Fruit fly (Drosophila melanogaster) whole organism, embryonic: Measurements from ENCODE around the gene CG1494.
A peak's percentile ranks its signal among the peaks of the same experiment; 100 is the strongest.

Experiments
- ATbp ChIP-seq: fragments of 200-800 bp; sonication (Bioruptor generic); optimal IDR thresholded peaks from 2 replicates; lab custom pipeline; 2017; ENCODE audit warnings: missing biosample characterization, mild to moderate bottlenecking, missing genetic modification characterization, missing genetic modification reagents
- Asciz ChIP-seq: fragments of 200-800 bp; sonication (Bioruptor generic); optimal IDR thresholded peaks from 2 replicates; lab custom pipeline; 2017; ENCODE audit warnings: missing biosample characterization, mild to moderate bottlenecking, missing genetic modification characterization, missing genetic modification reagents
- C15 ChIP-seq: fragments of 200-800 bp; sonication (Bioruptor generic); IDR thresholded peaks from 3 replicates; pipeline ENCODE4 v1.3.6; 2022; ENCODE audit warnings: missing biosample characterization, missing genetic modification characterization
- CG10267 ChIP-seq: fragments of 200-800 bp; sonication (Bioruptor generic); optimal IDR thresholded peaks from 2 replicates; lab custom pipeline; 2018; ENCODE audit warnings: missing biosample characterization, mild to moderate bottlenecking, missing genetic modification characterization, moderate library complexity
- CG11093 ChIP-seq: fragments of 200-800 bp; sonication (Bioruptor generic); IDR thresholded peaks from 3 replicates; pipeline ENCODE4 v1.3.6; 2022; ENCODE audit warnings: missing biosample characterization, missing genetic modification characterization
- CG11456 ChIP-seq: fragments of 200-800 bp; sonication (Bioruptor generic); IDR thresholded peaks from 3 replicates; pipeline ENCODE4 v1.3.6; 2022; ENCODE audit warnings: missing biosample characterization, missing genetic modification characterization
- CG11504 ChIP-seq: fragments of 200-800 bp; sonication (Bioruptor generic); optimal IDR thresholded peaks from 3 replicates; lab custom pipeline; 2019; ENCODE audit warnings: missing biosample characterization, mild to moderate bottlenecking, missing genetic modification characterization, moderate library complexity
- CG14050 ChIP-seq: fragments of 200-800 bp; sonication (Bioruptor generic); IDR thresholded peaks from 3 replicates; pipeline ENCODE4 v1.3.6; 2022; ENCODE audit warnings: missing biosample characterization, missing genetic modification characterization
- CG15479 ChIP-seq: fragments of 200-800 bp; sonication (Bioruptor generic); optimal IDR thresholded peaks from 3 replicates; lab custom pipeline; 2019; ENCODE audit warnings: missing biosample characterization, mild to moderate bottlenecking, missing genetic modification characterization, moderate library complexity
- CG16813 ChIP-seq: fragments of 200-800 bp; sonication (Bioruptor generic); IDR thresholded peaks from 3 replicates; pipeline ENCODE4 v1.3.6; 2022; ENCODE audit warnings: missing biosample characterization, missing genetic modification characterization; ENCODE audit not compliant: partially characterized antibody
- CG17802 ChIP-seq: fragments of 200-800 bp; sonication (Bioruptor generic); optimal IDR thresholded peaks from 2 replicates; lab custom pipeline; 2018; ENCODE audit warnings: missing biosample characterization, mild to moderate bottlenecking, missing genetic modification characterization, moderate library complexity
- CG18011 ChIP-seq: fragments of 200-800 bp; sonication (Bioruptor generic); optimal IDR thresholded peaks from 2 replicates; lab custom pipeline; 2017; ENCODE audit warnings: missing biosample characterization, missing genetic modification characterization, mild to moderate bottlenecking, moderate library complexity, missing genotype
- CG1832 ChIP-seq: fragments of 200-800 bp; sonication (Bioruptor generic); optimal IDR thresholded peaks from 2 replicates; lab custom pipeline; 2017; ENCODE audit warnings: missing biosample characterization, mild to moderate bottlenecking, missing genetic modification characterization, inconsistent platforms
- CG18599 ChIP-seq: fragments of 200-800 bp; sonication (Bioruptor generic); optimal IDR thresholded peaks from 3 replicates; lab custom pipeline; 2017; ENCODE audit warnings: missing biosample characterization, missing genetic modification characterization, mild to moderate bottlenecking, moderate library complexity, missing genetic modification reagents
- CG30020 ChIP-seq: fragments of 200-800 bp; optimal IDR thresholded peaks from 2 replicates; lab custom pipeline; 2019; ENCODE audit warnings: missing biosample characterization, mild to moderate bottlenecking, missing genetic modification characterization, moderate library complexity
- CG31441 ChIP-seq: fragments of 200-800 bp; sonication (Bioruptor generic); IDR thresholded peaks from 2 replicates; pipeline ENCODE4 v1.3.6; 2022; ENCODE audit warnings: missing biosample characterization, missing genetic modification characterization
- CG34376 ChIP-seq: fragments of 200-800 bp; sonication (Bioruptor generic); optimal IDR thresholded peaks from 2 replicates; lab custom pipeline; 2018; ENCODE audit warnings: missing biosample characterization, mild to moderate bottlenecking, missing genetic modification characterization
- CG3726 ChIP-seq: fragments of 200-800 bp; sonication (Bioruptor generic); IDR thresholded peaks from 3 replicates; pipeline ENCODE4, ENCODE4 v1.3.6; 2022; ENCODE audit warnings: missing biosample characterization, missing genetic modification characterization
- CG8290 ChIP-seq, 3 experiments: fragments of 200-800 bp; sonication (Bioruptor generic); optimal IDR thresholded peaks; 2 replicates each; lab custom pipeline; 2016 to 2019; ENCODE audit warnings: missing biosample characterization in 3 of 3, missing genetic modification characterization in 3 of 3, mild to moderate bottlenecking in 2 of 3, moderate library complexity in 1 of 3
- CG9437 ChIP-seq: fragments of 200-800 bp; sonication (Bioruptor generic); optimal IDR thresholded peaks from 2 replicates; lab custom pipeline; 2018; ENCODE audit warnings: missing biosample characterization, mild to moderate bottlenecking, missing genetic modification characterization
- CG9727 ChIP-seq: fragments of 200-800 bp; sonication (Bioruptor generic); optimal IDR thresholded peaks from 3 replicates; lab custom pipeline; 2017; ENCODE audit warnings: missing biosample characterization, mild to moderate bottlenecking, missing genetic modification characterization
- CTCF ChIP-seq: fragments of 200-800 bp; sonication (Bioruptor generic); optimal IDR thresholded peaks from 2 replicates; lab custom pipeline; 2017; ENCODE audit warnings: missing biosample characterization, mild to moderate bottlenecking, missing genetic modification characterization, moderate library complexity
- Dll ChIP-seq: fragments of 200-800 bp; sonication (Bioruptor generic); IDR thresholded peaks from 4 replicates; pipeline ENCODE4 v1.3.6; 2022; ENCODE audit warnings: missing biosample characterization, missing genetic modification characterization; ENCODE audit not compliant: partially characterized antibody
- Gsc ChIP-seq: fragments of 200-800 bp; sonication (Bioruptor generic); IDR thresholded peaks from 2 replicates; pipeline ENCODE4 v1.3.6; 2022; ENCODE audit warnings: missing biosample characterization, missing genetic modification characterization
- H15 ChIP-seq: fragments of 200-800 bp; sonication (Bioruptor generic); IDR thresholded peaks from 3 replicates; pipeline ENCODE4 v1.3.6; 2022; ENCODE audit warnings: missing biosample characterization, missing genetic modification characterization
- MESR4 ChIP-seq: fragments of 200-800 bp; sonication (Bioruptor generic); optimal IDR thresholded peaks from 2 replicates; lab custom pipeline; 2018; ENCODE audit warnings: missing biosample characterization, mild to moderate bottlenecking, missing genetic modification characterization, moderate library complexity
- Mad ChIP-seq: fragments of 200-800 bp; sonication (Bioruptor generic); optimal IDR thresholded peaks from 2 replicates; lab custom pipeline; 2016; ENCODE audit warnings: missing biosample characterization, missing genetic modification characterization
- Pdp1 ChIP-seq, 2 experiments: fragments of 200-800 bp; sonication (Bioruptor generic); optimal IDR thresholded peaks; 3 replicates each; lab custom pipeline; 2016; ENCODE audit warnings: missing biosample characterization in 2 of 2, missing genetic modification characterization in 2 of 2, mild to moderate bottlenecking in 1 of 2, moderate library complexity in 1 of 2
- Stat92E ChIP-seq, 3 experiments: fragments of >200 bp in 2 of 3; fragments of 200-800 bp in 1 of 3; sonication (Bioruptor generic) in 1 of 3; optimal IDR thresholded peaks; 2 replicates each; lab custom pipeline; 2017 to 2019; ENCODE audit warnings: missing biosample characterization in 3 of 3, missing genetic modification characterization in 3 of 3, mild to moderate bottlenecking in 1 of 3, moderate library complexity in 1 of 3
- Trl ChIP-seq, 3 experiments: fragments of >200 bp in 2 of 3; fragments of 200-800 bp in 1 of 3; sonication (Bioruptor generic) in 1 of 3; optimal IDR thresholded peaks; 2 replicates in 1 of 3; 3 replicates in 2 of 3; lab custom pipeline; 2016 to 2017; ENCODE audit warnings: missing biosample characterization in 1 of 3, missing genetic modification characterization in 1 of 3
- ase ChIP-seq: fragments of 200-800 bp; sonication (Bioruptor generic); IDR thresholded peaks from 3 replicates; pipeline ENCODE4 v1.3.6; 2022; ENCODE audit warnings: missing biosample characterization, missing genetic modification characterization
- bsh ChIP-seq, 2 experiments: fragments of 200-800 bp; sonication (Bioruptor generic); optimal IDR thresholded peaks; 2 replicates each; lab custom pipeline; 2017 to 2018; ENCODE audit warnings: mild to moderate bottlenecking in 2 of 2, missing biosample characterization in 2 of 2, missing genetic modification characterization in 2 of 2, moderate library complexity in 1 of 2
- cato ChIP-seq: fragments of 200-800 bp; sonication (Bioruptor generic); optimal IDR thresholded peaks from 2 replicates; lab custom pipeline; 2016; ENCODE audit warnings: missing biosample characterization, missing genetic modification characterization, borderline replicate concordance
- chm ChIP-seq: fragments of 200-800 bp; sonication (Bioruptor generic); IDR thresholded peaks from 2 replicates; pipeline ENCODE4 v1.3.6; 2022; ENCODE audit warnings: missing biosample characterization, missing genetic modification characterization
- cwo ChIP-seq: fragments of 200-800 bp; sonication (Bioruptor generic); optimal IDR thresholded peaks from 3 replicates; lab custom pipeline; 2017; ENCODE audit warnings: missing biosample characterization, missing genetic modification characterization, mild to moderate bottlenecking, moderate library complexity, missing genetic modification reagents
- dati ChIP-seq: fragments of 200-800 bp; sonication (Bioruptor generic); IDR thresholded peaks from 2 replicates; pipeline ENCODE4 v1.3.6; 2022; ENCODE audit warnings: missing biosample characterization, missing genetic modification characterization
- ewg ChIP-seq: fragments of 200-800 bp; sonication (Bioruptor generic); optimal IDR thresholded peaks from 3 replicates; lab custom pipeline; 2017; ENCODE audit warnings: mild to moderate bottlenecking, missing biosample characterization, missing genetic modification reagents, missing genetic modification characterization
- exex ChIP-seq: fragments of 200-800 bp; sonication (Bioruptor generic); optimal IDR thresholded peaks from 4 replicates; lab custom pipeline; 2018; ENCODE audit warnings: missing biosample characterization, mild to moderate bottlenecking, missing genetic modification characterization, moderate library complexity
- gfzf ChIP-seq: fragments of 200-800 bp; sonication (Bioruptor generic); optimal IDR thresholded peaks from 2 replicates; lab custom pipeline; 2016; ENCODE audit warnings: missing biosample characterization, mild to moderate bottlenecking, missing genetic modification characterization, moderate library complexity
- gsb ChIP-seq: fragments of 200-800 bp; sonication (Bioruptor generic); IDR thresholded peaks from 2 replicates; pipeline ENCODE4 v1.3.6; 2022; ENCODE audit warnings: missing biosample characterization, missing genetic modification characterization
- insv ChIP-seq, 2 experiments: fragments of 200-800 bp; sonication (Bioruptor generic); optimal IDR thresholded peaks; 3 replicates each; lab custom pipeline; 2016 to 2018; ENCODE audit warnings: missing biosample characterization in 2 of 2, missing genetic modification characterization in 2 of 2
- mirr ChIP-seq: fragments of 200-800 bp; sonication (Bioruptor generic); optimal IDR thresholded peaks from 3 replicates; lab custom pipeline; 2018; ENCODE audit warnings: missing biosample characterization, mild to moderate bottlenecking, missing genetic modification characterization
- schlank ChIP-seq: fragments of 200-800 bp; sonication (Bioruptor generic); optimal IDR thresholded peaks from 2 replicates; lab custom pipeline; 2018; ENCODE audit warnings: missing biosample characterization, mild to moderate bottlenecking, missing genetic modification characterization
- shn ChIP-seq: fragments of 200-800 bp; sonication (Bioruptor generic); optimal IDR thresholded peaks from 3 replicates; lab custom pipeline; 2016; ENCODE audit warnings: missing biosample characterization, missing genetic modification characterization
- tio ChIP-seq: fragments of 200-800 bp; sonication (Bioruptor generic); optimal IDR thresholded peaks from 2 replicates; lab custom pipeline; 2017; ENCODE audit warnings: missing biosample characterization, missing genetic modification characterization, inconsistent platforms
- zen ChIP-seq: fragments of 200-800 bp; sonication (Bioruptor generic); optimal IDR thresholded peaks from 3 replicates; lab custom pipeline; 2018; ENCODE audit warnings: missing biosample characterization, mild to moderate bottlenecking, missing genetic modification characterization, moderate library complexity

The CG1494 gene

dm6 chrX:21334522-21335104 is 49.5 kb downstream of the CG1494 start (continued):
- TF ChIP-seq dati (GFP tag; lab: Robert Waterston, UW) (no peak), CG8290 (GFP tag; optimal IDR thresholded peaks at IDR 0.05; lab: Kevin White, UChicago) (no peak), CG8290 (tag; optimal IDR thresholded peaks at IDR 0.05; lab: Kevin White, UChicago) (no peak), gsb (GFP tag; lab: Robert Waterston, UW) (no peak), CG18011 (no peak), Trl (optimal IDR thresholded peaks at IDR 0.05; lab: Kevin White, UChicago) (no peak), Trl (GFP tag; optimal IDR thresholded peaks at IDR 0.05; lab: Kevin White, UChicago) (no peak), CG30020 (tag; lab: Kevin White, UChicago) (no peak), ATbp (GFP tag; lab: Kevin White, UChicago) (peak; percentile 15)

- TF ChIP-seq CG34376 (GFP tag; lab: Kevin White, UChicago) (peak; percentile 56), Pdp1 (GFP tag; optimal IDR thresholded peaks at IDR 0.05; lab: Kevin White, UChicago) (peak in 1 of 2 experiments; percentile 69), cwo (GFP tag; lab: Kevin White, UChicago) (peak; percentile 69), CG3726 (no peak), mirr (GFP tag; lab: Kevin White, UChicago) (peak; percentile 65), exex (tag; lab: Kevin White, UChicago) (peak; percentile 85), gfzf (no peak), cato (GFP tag; lab: Kevin White, UChicago) (no peak)
These were observed 52.0 kb downstream of the CG1494 start for dm6 chrX:21337057-21337456.

- TF ChIP-seq MESR4 (GFP tag; lab: Kevin White, UChicago) (no peak), Dll (GFP tag; lab: Robert Waterston, UW) (no peak), CG9727 (GFP tag; lab: Kevin White, UChicago) (no peak), CG9437 (GFP tag; lab: Kevin White, UChicago) (no peak), CG31441 (GFP tag; lab: Robert Waterston, UW) (no peak), chm (no peak), CG30020 (tag; lab: Kevin White, UChicago) (no peak), C15 (GFP tag; lab: Robert Waterston, UW) (no peak), CG10267 (tag; lab: Kevin White, UChicago) (no peak), CG1832 (no peak), bsh (GFP tag; optimal IDR thresholded peaks at IDR 0.05; lab: Kevin White, UChicago) (peak in 1 of 2 experiments; percentile 5), CG11504 (tag; lab: Kevin White, UChicago) (no peak), CG18599 (GFP tag; lab: Kevin White, UChicago) (peak; percentile 11), ase (no peak), CTCF (GFP tag; lab: Kevin White, UChicago) (no peak), H15 (no peak), ewg (peak; percentile 86), shn (GFP tag; lab: Kevin White, UChicago) (no peak), Gsc (GFP tag; lab: Robert Waterston, UW) (no peak), zen (no peak), CG17802 (tag; lab: Kevin White, UChicago) (no peak), Stat92E (GFP tag; optimal IDR thresholded peaks at IDR 0.05; lab: Kevin White, UChicago) (no peak), Mad (GFP tag; lab: Kevin White, UChicago) (no peak), Asciz (GFP tag; lab: Kevin White, UChicago) (no peak), CG11456 (GFP tag; lab: Robert Waterston, UW) (no peak), CG11093 (no peak), CG16813 (no peak), schlank (tag; lab: Kevin White, UChicago) (no peak), tio (no peak), insv (GFP tag; optimal IDR thresholded peaks at IDR 0.05; lab: Kevin White, UChicago) (no peak), CG14050 (GFP tag; lab: Robert Waterston, UW) (no peak), CG15479 (no peak)
These were observed 53.1 kb downstream of the CG1494 start for dm6 chrX:21338153-21338552.
